Fruit fly (Drosophila melanogaster): ENCODE data around the gene CG3309.

dm6 chrX:5295766-5296165, 33.4 kb downstream of the CG3309 start, which contains the start of gene CG42749:
- TF ChIP-seq CG8478 (optimal IDR thresholded peaks at IDR 0.05) (no peak), CTCF (optimal IDR thresholded peaks at IDR 0.05) (no peak)

Measured in S2 (cell line).